Fruit fly (Drosophila melanogaster) whole organism, embryonic: ENCODE results near the gene CG6912.

Experiments
- Atf6 ChIP-seq: fragments of 200-800 bp; sonication (Bioruptor generic); IDR thresholded peaks from 2 replicates; pipeline ENCODE4 v1.3.6; 2022; ENCODE audit warnings: missing biosample characterization, missing genetic modification characterization
- BEAF-32 ChIP-seq: fragments of 200-800 bp; sonication (Bioruptor generic); optimal IDR thresholded peaks from 3 replicates; lab custom pipeline; 2017; ENCODE audit warnings: missing biosample characterization, missing genetic modification characterization, mild to moderate bottlenecking, moderate library complexity, missing genetic modification reagents
- CG10462 ChIP-seq: fragments of 200-800 bp; sonication (Bioruptor generic); optimal IDR thresholded peaks from 2 replicates; lab custom pipeline; 2016; ENCODE audit warnings: missing biosample characterization, missing genetic modification characterization
- CG10543 ChIP-seq: fragments of 200-800 bp; sonication (Bioruptor generic); optimal IDR thresholded peaks from 3 replicates; lab custom pipeline; 2017; ENCODE audit warnings: missing biosample characterization, mild to moderate bottlenecking, missing genetic modification characterization, moderate library complexity
- CG10959 ChIP-seq: fragments of 200-800 bp; sonication (Bioruptor generic); IDR thresholded peaks from 2 replicates; pipeline ENCODE4 v1.3.6; 2022; ENCODE audit warnings: missing biosample characterization, missing genetic modification characterization
- CG11696 ChIP-seq: fragments of 200-800 bp; sonication (Bioruptor generic); IDR thresholded peaks from 2 replicates; pipeline ENCODE4 v1.3.6; 2022; ENCODE audit warnings: missing biosample characterization, missing genetic modification characterization
- CG13894 ChIP-seq: fragments of 200-800 bp; sonication (Bioruptor generic); optimal IDR thresholded peaks from 3 replicates; lab custom pipeline; 2018; ENCODE audit warnings: missing biosample characterization, mild to moderate bottlenecking, missing genetic modification characterization, moderate library complexity
- CG15011 ChIP-seq: fragments of 200-800 bp; sonication (Bioruptor generic); optimal IDR thresholded peaks from 3 replicates; lab custom pipeline; 2018; ENCODE audit warnings: missing biosample characterization, mild to moderate bottlenecking, missing genetic modification characterization
- CG1792 ChIP-seq: fragments of 200-800 bp; sonication (Bioruptor generic); optimal IDR thresholded peaks from 2 replicates; lab custom pipeline; 2016; ENCODE audit warnings: missing biosample characterization, missing genetic modification characterization
- CG18764 ChIP-seq: fragments of 200-800 bp; sonication (Bioruptor generic); optimal IDR thresholded peaks from 3 replicates; lab custom pipeline; 2016; ENCODE audit warnings: missing biosample characterization, missing genetic modification characterization
- CG2129 ChIP-seq: fragments of 200-800 bp; sonication (Bioruptor generic); IDR thresholded peaks from 2 replicates; pipeline ENCODE4 v1.3.6; 2022; ENCODE audit warnings: missing biosample characterization, missing genetic modification characterization; ENCODE audit not compliant: partially characterized antibody
- CG3281 ChIP-seq: fragments of 200-800 bp; sonication (Bioruptor generic); optimal IDR thresholded peaks from 3 replicates; lab custom pipeline; 2017; ENCODE audit warnings: missing biosample characterization, mild to moderate bottlenecking, missing genetic modification characterization
- CG33557 ChIP-seq: fragments of 200-800 bp; sonication (Bioruptor generic); optimal IDR thresholded peaks from 2 replicates; lab custom pipeline; 2019; ENCODE audit warnings: missing biosample characterization, mild to moderate bottlenecking, missing genetic modification characterization, moderate library complexity
- CG4707 ChIP-seq: fragments of 200-800 bp; sonication (Bioruptor generic); optimal IDR thresholded peaks from 2 replicates; lab custom pipeline; 2018; ENCODE audit warnings: missing biosample characterization, mild to moderate bottlenecking, missing genetic modification characterization, moderate library complexity
- CG4854 ChIP-seq: fragments of 200-800 bp; sonication (Bioruptor generic); optimal IDR thresholded peaks from 2 replicates; lab custom pipeline; 2016; ENCODE audit warnings: missing biosample characterization, missing genetic modification characterization, inconsistent platforms
- CG7271 ChIP-seq: fragments of 200-800 bp; sonication (Bioruptor generic); optimal IDR thresholded peaks from 2 replicates; lab custom pipeline; 2018; ENCODE audit warnings: missing biosample characterization, mild to moderate bottlenecking, missing genetic modification characterization, moderate library complexity
- CG7357 ChIP-seq: fragments of 200-800 bp; sonication (Bioruptor generic); IDR thresholded peaks from 3 replicates; pipeline ENCODE4 v1.3.6; 2022; ENCODE audit warnings: missing biosample characterization, missing genetic modification characterization
- CG7963 ChIP-seq: fragments of 200-800 bp; sonication (Bioruptor generic); IDR thresholded peaks from 3 replicates; pipeline ENCODE4 v1.3.6; 2022; ENCODE audit warnings: missing biosample characterization, missing genetic modification characterization; ENCODE audit not compliant: partially characterized antibody
- CG8290 ChIP-seq, 3 experiments: fragments of 200-800 bp; sonication (Bioruptor generic); optimal IDR thresholded peaks; 2 replicates each; lab custom pipeline; 2016 to 2019; ENCODE audit warnings: missing biosample characterization in 3 of 3, missing genetic modification characterization in 3 of 3, mild to moderate bottlenecking in 2 of 3, moderate library complexity in 1 of 3
- CG9727 ChIP-seq: fragments of 200-800 bp; sonication (Bioruptor generic); optimal IDR thresholded peaks from 3 replicates; lab custom pipeline; 2017; ENCODE audit warnings: missing biosample characterization, mild to moderate bottlenecking, missing genetic modification characterization
- Doc2 ChIP-seq: fragments of 200-800 bp; sonication (Bioruptor generic); IDR thresholded peaks from 2 replicates; pipeline ENCODE4 v1.3.6; 2022; ENCODE audit warnings: missing biosample characterization, missing genetic modification characterization
- Dref ChIP-seq: fragments of 200-800 bp; sonication (Bioruptor generic); IDR thresholded peaks from 2 replicates; pipeline ENCODE4 v1.3.6; 2022; ENCODE audit warnings: missing biosample characterization, missing genetic modification characterization
- HmgZ ChIP-seq: fragments of 200-800 bp; sonication (Bioruptor generic); optimal IDR thresholded peaks from 2 replicates; lab custom pipeline; 2018; ENCODE audit warnings: missing biosample characterization, mild to moderate bottlenecking, missing genetic modification characterization
- Hmr ChIP-seq: fragments of 200-800 bp; sonication (Bioruptor generic); optimal IDR thresholded peaks from 3 replicates; lab custom pipeline; 2017; ENCODE audit warnings: mild to moderate bottlenecking, missing biosample characterization, missing genetic modification reagents, missing genetic modification characterization
- Mes4 ChIP-seq: fragments of 200-800 bp; sonication (Bioruptor generic); optimal IDR thresholded peaks from 2 replicates; lab custom pipeline; 2016; ENCODE audit warnings: missing biosample characterization, missing genetic modification characterization
- Mrtf ChIP-seq: fragments of 200-800 bp; sonication (Bioruptor generic); IDR thresholded peaks from 3 replicates; pipeline ENCODE4 v1.3.6; 2022; ENCODE audit warnings: missing biosample characterization, missing genetic modification characterization
- Neu2 ChIP-seq: fragments of 200-800 bp; sonication (Bioruptor generic); optimal IDR thresholded peaks from 3 replicates; lab custom pipeline; 2016; ENCODE audit warnings: missing biosample characterization, missing genetic modification characterization, borderline replicate concordance
- Oaz ChIP-seq: fragments of 200-800 bp; sonication (Bioruptor generic); IDR thresholded peaks from 2 replicates; pipeline ENCODE4 v1.3.6; 2022; ENCODE audit warnings: missing biosample characterization, missing genetic modification characterization
- Pdp1 ChIP-seq, 2 experiments: fragments of 200-800 bp; sonication (Bioruptor generic); optimal IDR thresholded peaks; 3 replicates each; lab custom pipeline; 2016; ENCODE audit warnings: missing biosample characterization in 2 of 2, missing genetic modification characterization in 2 of 2, mild to moderate bottlenecking in 1 of 2, moderate library complexity in 1 of 2
- Rx ChIP-seq: fragments of 200-800 bp; sonication (Bioruptor generic); IDR thresholded peaks from 2 replicates; pipeline ENCODE4 v1.3.6; 2022; ENCODE audit warnings: missing biosample characterization, missing genetic modification characterization
- Sin3A ChIP-seq: fragments of >200 bp; optimal IDR thresholded peaks from 2 replicates; lab custom pipeline; 2018
- ac ChIP-seq: fragments of 200-800 bp; sonication (Bioruptor generic); optimal IDR thresholded peaks from 3 replicates; lab custom pipeline; 2017; ENCODE audit warnings: missing biosample characterization, mild to moderate bottlenecking, missing genetic modification characterization
- bigmax ChIP-seq: fragments of 200-800 bp; sonication (Bioruptor generic); optimal IDR thresholded peaks from 2 replicates; lab custom pipeline; 2018; ENCODE audit warnings: missing biosample characterization, mild to moderate bottlenecking, missing genetic modification characterization
- chinmo ChIP-seq: fragments of 200-800 bp; sonication (Bioruptor generic); IDR thresholded peaks from 4 replicates; pipeline ENCODE4 v1.3.6; 2022; ENCODE audit warnings: missing biosample characterization, missing genetic modification characterization; ENCODE audit not compliant: partially characterized antibody
- dysf ChIP-seq: fragments of 200-800 bp; sonication (Bioruptor generic); IDR thresholded peaks from 3 replicates; pipeline ENCODE4 v1.3.6; 2022; ENCODE audit warnings: missing biosample characterization, missing genetic modification characterization
- gsb ChIP-seq: fragments of 200-800 bp; sonication (Bioruptor generic); IDR thresholded peaks from 2 replicates; pipeline ENCODE4 v1.3.6; 2022; ENCODE audit warnings: missing biosample characterization, missing genetic modification characterization
- jigr1 ChIP-seq: fragments of 200-800 bp; sonication (Bioruptor generic); IDR thresholded peaks from 3 replicates; pipeline ENCODE4 v1.3.6; 2022; ENCODE audit warnings: missing biosample characterization, missing genetic modification characterization
- knrl ChIP-seq: fragments of 200-800 bp; sonication (Bioruptor generic); IDR thresholded peaks from 3 replicates; pipeline ENCODE4 v1.3.6; 2022; ENCODE audit warnings: missing biosample characterization, missing genetic modification characterization; ENCODE audit not compliant: partially characterized antibody
- lilli ChIP-seq: fragments of 200-800 bp; sonication (Bioruptor generic); optimal IDR thresholded peaks from 3 replicates; lab custom pipeline; 2016; ENCODE audit warnings: missing biosample characterization, missing genetic modification characterization
- maf-S ChIP-seq: fragments of 200-800 bp; sonication (Bioruptor generic); optimal IDR thresholded peaks from 2 replicates; lab custom pipeline; 2016; ENCODE audit warnings: missing biosample characterization, missing genetic modification characterization
- nmo ChIP-seq: fragments of 200-800 bp; sonication (Bioruptor generic); optimal IDR thresholded peaks from 2 replicates; lab custom pipeline; 2018; ENCODE audit warnings: missing biosample characterization, mild to moderate bottlenecking, missing genetic modification characterization, moderate library complexity
- p53 ChIP-seq: fragments of 200-800 bp; sonication (Bioruptor generic); optimal IDR thresholded peaks from 2 replicates; lab custom pipeline; 2016; ENCODE audit warnings: missing biosample characterization, missing genetic modification characterization
- pros ChIP-seq: fragments of 200-800 bp; sonication (Bioruptor generic); optimal IDR thresholded peaks from 3 replicates; lab custom pipeline; 2019; ENCODE audit warnings: missing biosample characterization, mild to moderate bottlenecking, missing genetic modification characterization, moderate library complexity
- rib ChIP-seq: fragments of 200-800 bp; sonication (Bioruptor generic); IDR thresholded peaks from 2 replicates; pipeline ENCODE4 v1.3.6; 2022; ENCODE audit warnings: missing biosample characterization, missing genetic modification characterization
- sens-2 ChIP-seq: fragments of 200-800 bp; sonication (Bioruptor generic); IDR thresholded peaks from 2 replicates; pipeline ENCODE4 v1.3.6; 2022; ENCODE audit warnings: missing biosample characterization, missing genetic modification characterization
- sisA ChIP-seq: fragments of 200-800 bp; sonication (Bioruptor generic); IDR thresholded peaks from 2 replicates; pipeline ENCODE4 v1.3.6; 2022; ENCODE audit warnings: missing biosample characterization, missing genetic modification characterization
- sna ChIP-seq: fragments of 200-800 bp; sonication (Bioruptor generic); IDR thresholded peaks from 2 replicates; pipeline ENCODE4 v1.3.6; 2022; ENCODE audit warnings: missing biosample characterization, missing genetic modification characterization; ENCODE audit not compliant: partially characterized antibody
- stc ChIP-seq: fragments of 200-800 bp; sonication (Bioruptor generic); IDR thresholded peaks from 2 replicates; pipeline ENCODE4 v1.3.6; 2022; ENCODE audit warnings: missing biosample characterization, missing genetic modification characterization
- z ChIP-seq: fragments of 200-800 bp; sonication (Bioruptor generic); IDR thresholded peaks from 3 replicates; pipeline ENCODE4 v1.3.6; 2022; ENCODE audit warnings: missing biosample characterization, missing genetic modification characterization
- zf30C ChIP-seq: fragments of 200-800 bp; sonication (Bioruptor generic); optimal IDR thresholded peaks from 3 replicates; lab custom pipeline; 2018; ENCODE audit warnings: missing biosample characterization, mild to moderate bottlenecking, missing genetic modification characterization

Gene CG6912

DNA sequence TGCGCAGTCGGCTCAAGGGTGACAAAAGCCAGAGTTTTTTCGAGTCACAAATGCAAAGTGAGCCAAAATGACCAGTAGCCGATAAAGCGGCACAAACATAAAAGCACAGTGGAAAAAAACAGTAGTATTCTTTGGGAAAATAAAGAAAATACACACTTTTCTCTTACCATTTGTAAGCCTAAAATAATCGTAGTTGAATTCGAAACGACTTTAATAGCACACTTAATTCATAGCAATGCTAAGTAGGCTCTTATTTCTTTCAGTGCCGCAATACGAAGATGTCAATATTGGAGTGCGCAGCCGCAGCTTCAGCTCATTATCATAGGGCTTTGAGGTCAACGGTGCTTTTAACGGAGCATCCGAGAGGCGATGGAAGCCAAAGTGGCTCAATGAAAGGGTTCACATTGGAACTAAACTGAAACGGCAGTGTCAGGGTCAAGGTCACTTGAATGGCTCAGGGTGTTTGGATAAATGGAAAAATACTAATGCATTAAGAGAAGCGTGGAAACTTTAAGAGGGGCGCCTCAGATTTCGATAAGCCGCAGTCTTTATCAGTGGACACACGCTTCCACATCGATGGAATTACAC lies 49.1 kb downstream of the CG6912 start (continued):
- TF ChIP-seq stc (GFP tag; lab: Robert Waterston, UW) (peak; percentile 92), CG1792 (GFP tag; lab: Kevin White, UChicago) (peak; percentile 84), CG4854 (GFP tag; lab: Kevin White, UChicago) (peak; percentile 58), CG10959 (GFP tag; lab: Robert Waterston, UW) (peak; percentile 73), CG2129 (GFP tag; lab: Robert Waterston, UW) (no peak), chinmo (no peak), sens-2 (GFP tag; lab: Robert Waterston, UW) (peak; percentile 76), CG9727 (GFP tag; lab: Kevin White, UChicago) (peak; percentile 68), CG10543 (GFP tag; lab: Kevin White, UChicago) (no peak), Oaz (GFP tag; lab: Robert Waterston, UW) (peak; percentile 83), dysf (peak; percentile 95), CG7271 (peak; percentile 28), CG4707 (peak; percentile 23), jigr1 (GFP tag; lab: Robert Waterston, UW) (peak; percentile 82), CG33557 (GFP tag; lab: Kevin White, UChicago) (no peak), Dref (no peak), maf-S (GFP tag; lab: Kevin White, UChicago) (peak; percentile 78), BEAF-32 (GFP tag; lab: Kevin White, UChicago) (no peak), z (0 out of 3 replicates have a peak, but pooled peaks have one; percentile 54), Mrtf (peak; percentile 88), knrl (no peak), Doc2 (GFP tag; lab: Robert Waterston, UW) (peak; percentile 90), Rx (GFP tag; lab: Robert Waterston, UW) (peak; percentile 91), sisA (GFP tag; lab: Robert Waterston, UW) (peak; percentile 93), Mes4 (GFP tag; lab: Kevin White, UChicago) (peak; percentile 73), CG10462 (GFP tag; lab: Kevin White, UChicago) (peak; percentile 57), gsb (GFP tag; lab: Robert Waterston, UW) (peak; percentile 83), Hmr (GFP tag; lab: Kevin White, UChicago) (peak; percentile 74), CG13894 (tag; lab: Kevin White, UChicago) (no peak), Neu2 (GFP tag; lab: Kevin White, UChicago) (no peak), Atf6 (GFP tag; lab: Robert Waterston, UW) (peak; percentile 91), p53 (GFP tag; lab: Kevin White, UChicago) (peak; percentile 82), HmgZ (peak; percentile 71), Pdp1 (GFP tag; optimal IDR thresholded peaks at IDR 0.05; lab: Kevin White, UChicago) (peak; percentile 79 to 84), nmo (GFP tag; lab: Kevin White, UChicago) (peak; percentile 85), CG7357 (peak; percentile 83), bigmax (no peak), sna (GFP tag; lab: Robert Waterston, UW) (no peak), CG8290 (GFP tag; optimal IDR thresholded peaks at IDR 0.05; lab: Kevin White, UChicago) (peak; percentile 68), CG8290 (tag; optimal IDR thresholded peaks at IDR 0.05; lab: Kevin White, UChicago) (peak in 1 of 2 experiments; percentile 86), CG3281 (GFP tag; lab: Kevin White, UChicago) (peak; percentile 76), CG18764 (GFP tag; lab: Kevin White, UChicago) (peak; percentile 79), lilli (peak; percentile 78), ac (GFP tag; lab: Kevin White, UChicago) (no peak), rib (GFP tag; lab: Robert Waterston, UW) (peak; percentile 65; the same call in 1 of the 2 replicates), CG11696 (peak; percentile 81), Sin3A (no peak), pros (GFP tag; lab: Kevin White, UChicago) (no peak), CG7963 (GFP tag; lab: Robert Waterston, UW) (no peak), CG15011 (GFP tag; lab: Kevin White, UChicago) (peak; percentile 55), zf30C (no peak)
